Fruit fly (Drosophila melanogaster) S2 (cell line): Measurements from ENCODE around the gene CG13670.

Experiments
- CG8478 ChIP-seq: fragments of >200 bp; optimal IDR thresholded peaks from 2 replicates; lab custom pipeline; 2018
- CTCF ChIP-seq, 2 experiments: fragments of >200 bp; optimal IDR thresholded peaks; 2 replicates each; lab custom pipeline; 2018

CG13670 gene

dm6 chr3L:8345182-8345581 is 24.6 kb downstream of the CG13670 start:
- TF ChIP-seq CTCF (optimal IDR thresholded peaks at IDR 0.05; lab: Kevin White, UChicago) (no peak), CG8478 (lab: Kevin White, UChicago) (no peak)

- TF ChIP-seq CTCF (optimal IDR thresholded peaks at IDR 0.05; lab: Kevin White, UChicago) (no peak), CG8478 (lab: Kevin White, UChicago) (no peak)
Observed at dm6 chr3L:8346100-8346980, 25.8 kb downstream of the CG13670 start, which contains the start of the genes CG7182 and GAPcenA. Gene CG7182, minus strand, starts transcription at chr3L:8346382. Gene GAPcenA, plus strand, starts transcription at chr3L:8346561.

DNA sequence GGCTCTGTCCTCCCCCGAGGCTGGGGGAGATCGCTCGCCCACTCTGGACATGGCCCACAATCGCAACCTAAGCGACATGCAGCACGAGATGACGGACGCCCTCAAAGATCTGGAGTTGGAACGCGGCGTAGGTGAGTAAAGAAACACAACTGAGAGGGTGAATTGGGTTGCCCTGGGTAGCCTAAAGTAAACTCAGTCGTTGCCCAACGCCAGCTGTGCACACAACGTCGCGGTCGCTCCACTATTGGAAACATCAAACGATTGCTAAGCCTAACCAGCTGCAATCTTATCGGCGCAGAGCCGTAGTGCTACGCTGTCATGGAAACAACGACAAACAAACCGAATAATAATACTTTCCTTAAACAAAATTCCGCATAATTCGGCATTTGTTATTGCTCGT is 26.8 kb downstream of the CG13670 start:
- TF ChIP-seq CTCF (optimal IDR thresholded peaks at IDR 0.05; lab: Kevin White, UChicago) (no peak), CG8478 (lab: Kevin White, UChicago) (no peak)

DNA sequence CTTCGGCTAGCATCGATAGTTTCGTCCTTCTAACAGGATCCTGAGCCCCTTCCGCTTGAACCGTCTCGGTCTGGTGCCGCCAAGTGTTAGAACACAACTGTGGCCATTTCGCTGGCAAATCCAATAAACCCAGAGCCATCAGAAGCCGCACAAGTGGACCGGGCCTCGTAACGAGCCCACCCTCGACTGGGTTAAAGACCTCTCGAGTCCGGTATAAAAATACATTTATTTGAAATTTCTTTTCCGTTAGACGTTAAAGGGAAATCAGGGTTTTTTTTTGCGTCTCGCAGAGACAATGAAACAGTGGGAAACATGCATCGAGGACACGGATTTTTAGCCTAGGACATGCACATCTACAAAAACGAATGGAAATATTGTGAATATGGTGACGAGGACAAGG is 35.6 kb downstream of the CG13670 start, which contains the start of gene Culd:
Gene Culd (minus strand): TSS at position 101 of the 400 bp plus-strand sequence.
- TF ChIP-seq CG8478 (lab: Kevin White, UChicago) = no peak
- TF ChIP-seq CTCF (optimal IDR thresholded peaks at IDR 0.05; lab: Kevin White, UChicago) = no peak

DNA sequence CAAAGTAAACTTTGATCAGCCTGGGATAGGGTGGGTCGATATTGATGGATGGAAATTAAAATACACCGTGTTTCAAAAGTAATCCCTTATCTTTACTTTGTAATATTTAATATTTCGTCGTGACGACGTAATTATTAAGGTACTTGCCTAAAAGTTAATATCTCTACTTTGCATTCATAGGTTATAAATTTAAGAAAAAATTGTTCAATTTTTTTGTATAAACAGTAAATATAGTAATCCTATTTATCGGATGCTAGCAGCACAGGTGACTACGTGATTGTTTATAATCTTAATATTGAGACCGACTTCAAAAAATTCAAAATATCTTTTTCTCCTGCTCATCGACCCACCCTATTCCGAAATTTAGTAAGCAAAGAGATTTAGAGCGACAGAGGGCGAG is 37.6 kb downstream of the CG13670 start:
- TF ChIP-seq CTCF (optimal IDR thresholded peaks at IDR 0.05; lab: Kevin White, UChicago) (no peak), CG8478 (lab: Kevin White, UChicago) (no peak)

dm6 chr3L:8358776-8359455 is 38.4 kb downstream of the CG13670 start:
- TF ChIP-seq CTCF (optimal IDR thresholded peaks at IDR 0.05; lab: Kevin White, UChicago) (no peak), CG8478 (lab: Kevin White, UChicago) (no peak)

DNA sequence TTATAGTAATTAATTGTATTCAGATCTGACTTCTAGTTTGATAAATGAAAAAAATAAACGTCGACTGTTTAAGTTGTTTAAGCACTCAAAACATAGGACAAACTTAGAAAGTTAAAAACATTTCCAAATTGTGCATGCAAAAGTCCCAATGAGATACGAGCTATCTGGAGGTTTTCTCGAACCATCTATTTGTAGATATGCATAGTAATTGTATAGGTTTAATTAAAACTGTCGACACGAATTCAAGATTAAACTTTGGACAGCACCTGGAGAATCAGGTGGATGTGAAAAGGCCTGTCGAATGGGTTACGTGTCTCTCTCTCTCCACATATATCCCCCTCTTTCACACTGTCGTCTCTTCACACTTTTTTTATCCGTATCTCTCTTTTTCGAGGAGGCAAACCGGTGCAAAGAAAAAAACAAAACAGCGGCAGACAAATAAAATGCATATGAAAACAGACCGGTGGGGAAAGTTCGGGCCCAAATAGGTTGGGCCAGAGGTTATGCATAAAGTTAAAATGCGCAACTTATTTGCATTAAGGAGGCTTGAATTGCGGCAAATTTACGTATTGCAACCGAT is 39.6 kb downstream of the CG13670 start:
- TF ChIP-seq CTCF (optimal IDR thresholded peaks at IDR 0.05; lab: Kevin White, UChicago) (no peak), CG8478 (lab: Kevin White, UChicago) (no peak)

- TF ChIP-seq CTCF (optimal IDR thresholded peaks at IDR 0.05; lab: Kevin White, UChicago) (no peak), CG8478 (lab: Kevin White, UChicago) (no peak)
Observed at dm6 chr3L:8360643-8361110, 40.1 kb downstream of the CG13670 start, which contains the start of gene Idh. Gene Idh, minus strand, starts transcription at chr3L:8360906.

DNA sequence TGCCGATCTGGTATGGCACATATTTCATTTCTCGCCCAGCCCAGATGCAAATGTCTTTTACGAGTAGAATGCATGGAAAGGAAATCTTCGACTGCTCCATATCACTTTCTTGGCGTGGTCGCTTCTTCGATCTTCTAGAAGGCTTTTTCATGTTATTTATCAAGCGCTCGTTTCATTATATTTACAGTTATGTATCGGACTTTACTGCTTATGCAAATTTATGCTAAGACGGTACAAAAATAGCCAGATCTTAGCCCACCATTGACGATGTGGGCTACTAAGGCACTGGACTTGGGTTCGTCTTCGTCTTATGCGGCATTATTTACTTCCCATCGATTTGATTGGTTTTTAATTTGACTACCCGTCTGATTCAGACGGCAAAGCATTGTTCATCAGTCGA is 42.7 kb downstream of the CG13670 start:
- no peak for TF ChIP-seq CG8478 (lab: Kevin White, UChicago)
- no peak for TF ChIP-seq CTCF (optimal IDR thresholded peaks at IDR 0.05; lab: Kevin White, UChicago)

dm6 chr3L:8368694-8369344 is 48.3 kb downstream of the CG13670 start:
- no peak for TF ChIP-seq CG8478 (lab: Kevin White, UChicago)
- TF ChIP-seq CTCF (optimal IDR thresholded peaks at IDR 0.05; lab: Kevin White, UChicago) = no peak

dm6 chr3L:8369456-8369855 is 48.9 kb downstream of the CG13670 start:
- TF ChIP-seq CG8478 (lab: Kevin White, UChicago) (no peak), CTCF (optimal IDR thresholded peaks at IDR 0.05; lab: Kevin White, UChicago) (no peak)

DNA sequence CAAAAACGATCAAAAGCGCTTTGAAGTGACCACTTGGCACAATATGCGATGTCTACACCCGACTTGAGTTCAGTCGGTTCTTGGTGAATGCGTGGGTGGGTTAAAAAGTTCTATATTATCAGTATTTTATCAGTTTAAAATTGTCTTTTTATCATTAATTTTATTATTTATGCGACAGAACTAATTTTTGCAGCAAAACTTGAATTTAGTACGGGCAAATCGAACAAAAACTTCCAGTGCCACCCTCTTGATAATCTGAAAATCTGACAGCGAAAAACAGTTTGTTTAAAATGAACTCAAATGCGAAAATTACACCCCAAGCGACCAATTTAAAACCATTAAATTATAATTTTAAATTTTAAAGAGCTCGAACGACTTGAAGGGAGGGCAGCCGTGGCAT is 50.4 kb downstream of the CG13670 start:
- no peak for TF ChIP-seq CTCF (optimal IDR thresholded peaks at IDR 0.05; lab: Kevin White, UChicago)
- TF ChIP-seq CG8478 (lab: Kevin White, UChicago) = no peak

dm6 chr3L:8371538-8371937 is 51.0 kb downstream of the CG13670 start:
- TF ChIP-seq CG8478 (lab: Kevin White, UChicago) = no peak
- TF ChIP-seq CTCF (optimal IDR thresholded peaks at IDR 0.05; lab: Kevin White, UChicago) = no peak
